Fruit fly (Drosophila melanogaster) whole organism, embryonic: ENCODE measurements around the gene nonC.
A peak's percentile ranks its signal among the peaks of the same experiment; 100 is the strongest.

Experiments
- Abd-B ChIP-seq: fragments of 200-800 bp; sonication (Bioruptor generic); optimal IDR thresholded peaks from 2 replicates; lab custom pipeline; 2018; ENCODE audit warnings: missing biosample characterization, mild to moderate bottlenecking, missing genetic modification characterization, moderate library complexity
- B-H1 ChIP-seq: fragments of 200-800 bp; sonication (Bioruptor generic); IDR thresholded peaks from 3 replicates; pipeline ENCODE4 v1.3.6; 2022; ENCODE audit warnings: missing biosample characterization, missing genetic modification characterization
- CG10565 ChIP-seq: fragments of 200-800 bp; sonication (Bioruptor generic); optimal IDR thresholded peaks from 3 replicates; lab custom pipeline; 2016; ENCODE audit warnings: missing biosample characterization, mild to moderate bottlenecking, missing genetic modification characterization
- CG10979 ChIP-seq: fragments of 200-800 bp; sonication (Bioruptor generic); optimal IDR thresholded peaks from 2 replicates; lab custom pipeline; 2018; ENCODE audit warnings: missing biosample characterization, mild to moderate bottlenecking, missing genetic modification characterization, moderate library complexity
- CG11695 ChIP-seq: fragments of 200-800 bp; sonication (Bioruptor generic); IDR thresholded peaks from 3 replicates; pipeline ENCODE4 v1.3.6; 2022; ENCODE audit warnings: missing biosample characterization, missing genetic modification characterization
- CG11696 ChIP-seq: fragments of 200-800 bp; sonication (Bioruptor generic); IDR thresholded peaks from 2 replicates; pipeline ENCODE4 v1.3.6; 2022; ENCODE audit warnings: missing biosample characterization, missing genetic modification characterization
- CG16813 ChIP-seq: fragments of 200-800 bp; sonication (Bioruptor generic); IDR thresholded peaks from 3 replicates; pipeline ENCODE4 v1.3.6; 2022; ENCODE audit warnings: missing biosample characterization, missing genetic modification characterization; ENCODE audit not compliant: partially characterized antibody
- CG16863 ChIP-seq: fragments of 200-800 bp; sonication (Bioruptor generic); optimal IDR thresholded peaks from 3 replicates; lab custom pipeline; 2016; ENCODE audit warnings: missing biosample characterization, missing genetic modification characterization
- CG2120 ChIP-seq: fragments of 200-800 bp; sonication (Bioruptor generic); optimal IDR thresholded peaks from 3 replicates; lab custom pipeline; 2016; ENCODE audit warnings: missing biosample characterization, missing genetic modification characterization
- CG3065 ChIP-seq: fragments of 200-800 bp; sonication (Bioruptor generic); optimal IDR thresholded peaks from 2 replicates; lab custom pipeline; 2016; ENCODE audit warnings: missing biosample characterization, missing genetic modification characterization
- CG4617 ChIP-seq: fragments of 200-800 bp; sonication (Bioruptor generic); optimal IDR thresholded peaks from 3 replicates; lab custom pipeline; 2016; ENCODE audit warnings: missing biosample characterization, missing genetic modification characterization, borderline replicate concordance
- CG6175 ChIP-seq: fragments of 200-800 bp; sonication (Bioruptor generic); IDR thresholded peaks from 3 replicates; pipeline ENCODE4 v1.3.6; 2022; ENCODE audit warnings: missing biosample characterization, missing genetic modification characterization
- CG6654 ChIP-seq: fragments of 200-800 bp; sonication (Bioruptor generic); optimal IDR thresholded peaks from 2 replicates; lab custom pipeline; 2017; ENCODE audit warnings: missing biosample characterization, mild to moderate bottlenecking, missing genetic modification characterization
- CG8281 ChIP-seq: fragments of 200-800 bp; sonication (Bioruptor generic); optimal IDR thresholded peaks from 2 replicates; lab custom pipeline; 2018; ENCODE audit warnings: missing biosample characterization, mild to moderate bottlenecking, missing genetic modification characterization, moderate library complexity
- CG8359 ChIP-seq: fragments of 200-800 bp; sonication (Bioruptor generic); optimal IDR thresholded peaks from 2 replicates; lab custom pipeline; 2017; ENCODE audit warnings: missing biosample characterization, mild to moderate bottlenecking, missing genetic modification characterization, borderline replicate concordance
- Doc2 ChIP-seq: fragments of 200-800 bp; sonication (Bioruptor generic); IDR thresholded peaks from 2 replicates; pipeline ENCODE4 v1.3.6; 2022; ENCODE audit warnings: missing biosample characterization, missing genetic modification characterization
- Dp ChIP-seq: fragments of 200-800 bp; sonication (Bioruptor generic); optimal IDR thresholded peaks from 2 replicates; lab custom pipeline; 2018; ENCODE audit warnings: missing biosample characterization, mild to moderate bottlenecking, missing genetic modification characterization, moderate library complexity
- Gug ChIP-seq: fragments of 200-800 bp; sonication (Bioruptor generic); IDR thresholded peaks from 4 replicates; pipeline ENCODE4 v1.3.6; 2022; ENCODE audit warnings: missing biosample characterization, missing genetic modification characterization
- HLH3B ChIP-seq: fragments of 200-800 bp; sonication (Bioruptor generic); IDR thresholded peaks from 2 replicates; pipeline ENCODE4 v1.3.6; 2022; ENCODE audit warnings: missing biosample characterization, missing genetic modification characterization
- HLH4C ChIP-seq: fragments of 200-800 bp; sonication (Bioruptor generic); IDR thresholded peaks from 3 replicates; pipeline ENCODE4 v1.3.6; 2022; ENCODE audit warnings: missing biosample characterization, missing genetic modification characterization; ENCODE audit not compliant: partially characterized antibody
- Lpt ChIP-seq: fragments of >200 bp; optimal IDR thresholded peaks from 2 replicates; lab custom pipeline; 2018; ENCODE audit warnings: missing biosample characterization, missing genetic modification characterization
- Med ChIP-seq: fragments of 200-800 bp; sonication (Bioruptor generic); peaks from one replicate; lab custom pipeline; 2016; ENCODE audit warnings: missing biosample characterization, missing genetic modification characterization, mild to moderate bottlenecking, inconsistent platforms, moderate library complexity
- Meics ChIP-seq: fragments of 200-800 bp; sonication (Bioruptor generic); optimal IDR thresholded peaks from 2 replicates; lab custom pipeline; 2017; ENCODE audit warnings: missing biosample characterization, mild to moderate bottlenecking, missing genetic modification characterization
- NK7.1 ChIP-seq: fragments of 200-800 bp; sonication (Bioruptor generic); optimal IDR thresholded peaks from 3 replicates; lab custom pipeline; 2016; ENCODE audit warnings: missing biosample characterization, missing genetic modification characterization
- Poxn ChIP-seq: fragments of 200-800 bp; sonication (Bioruptor generic); IDR thresholded peaks from 2 replicates; pipeline ENCODE4 v1.3.6; 2022; ENCODE audit warnings: missing biosample characterization, missing genetic modification characterization
- Scr ChIP-seq: fragments of 200-800 bp; sonication (Bioruptor generic); IDR thresholded peaks from 2 replicates; pipeline ENCODE4 v1.3.6; 2022; ENCODE audit warnings: missing biosample characterization, missing genetic modification characterization; ENCODE audit not compliant: partially characterized antibody
- Trl ChIP-seq, 3 experiments: fragments of >200 bp in 2 of 3; fragments of 200-800 bp in 1 of 3; sonication (Bioruptor generic) in 1 of 3; optimal IDR thresholded peaks; 2 replicates in 1 of 3; 3 replicates in 2 of 3; lab custom pipeline; 2016 to 2017; ENCODE audit warnings: missing biosample characterization in 1 of 3, missing genetic modification characterization in 1 of 3
- ab ChIP-seq: fragments of 200-800 bp; sonication (Bioruptor generic); optimal IDR thresholded peaks from 2 replicates; lab custom pipeline; 2016; ENCODE audit warnings: missing biosample characterization, missing genetic modification characterization
- abd-A ChIP-seq: fragments of 200-800 bp; sonication (Bioruptor generic); optimal IDR thresholded peaks from 3 replicates; lab custom pipeline; 2019; ENCODE audit warnings: missing biosample characterization, mild to moderate bottlenecking, missing genetic modification characterization, moderate library complexity
- ac ChIP-seq: fragments of 200-800 bp; sonication (Bioruptor generic); optimal IDR thresholded peaks from 3 replicates; lab custom pipeline; 2017; ENCODE audit warnings: missing biosample characterization, mild to moderate bottlenecking, missing genetic modification characterization
- ase ChIP-seq: fragments of 200-800 bp; sonication (Bioruptor generic); IDR thresholded peaks from 3 replicates; pipeline ENCODE4 v1.3.6; 2022; ENCODE audit warnings: missing biosample characterization, missing genetic modification characterization
- bsh ChIP-seq, 2 experiments: fragments of 200-800 bp; sonication (Bioruptor generic); optimal IDR thresholded peaks; 2 replicates each; lab custom pipeline; 2017 to 2018; ENCODE audit warnings: mild to moderate bottlenecking in 2 of 2, missing biosample characterization in 2 of 2, missing genetic modification characterization in 2 of 2, moderate library complexity in 1 of 2
- cad ChIP-seq: fragments of >200 bp; optimal IDR thresholded peaks from 2 replicates; lab custom pipeline; 2017; ENCODE audit warnings: missing biosample characterization, missing genetic modification characterization
- chif ChIP-seq, 2 experiments: fragments of 200-800 bp; sonication (Bioruptor generic); optimal IDR thresholded peaks; 3 replicates each; lab custom pipeline; 2016; ENCODE audit warnings: missing biosample characterization in 2 of 2, missing genetic modification characterization in 2 of 2
- crp ChIP-seq, 2 experiments: fragments of 200-800 bp; sonication (Bioruptor generic); optimal IDR thresholded peaks; 2 replicates in 1 of 2; 3 replicates in 1 of 2; lab custom pipeline; 2017; ENCODE audit warnings: missing biosample characterization in 2 of 2, missing genetic modification characterization in 2 of 2, mild to moderate bottlenecking in 1 of 2, moderate library complexity in 1 of 2
- dmrt11E ChIP-seq: fragments of 200-800 bp; sonication (Bioruptor generic); optimal IDR thresholded peaks from 3 replicates; lab custom pipeline; 2018; ENCODE audit warnings: missing biosample characterization, mild to moderate bottlenecking, missing genetic modification characterization, moderate library complexity
- fd64A ChIP-seq: fragments of 200-800 bp; sonication (Bioruptor generic); optimal IDR thresholded peaks from 3 replicates; lab custom pipeline; 2018; ENCODE audit warnings: missing biosample characterization, mild to moderate bottlenecking, missing genetic modification characterization
- gcm ChIP-seq: fragments of 200-800 bp; sonication (Bioruptor generic); optimal IDR thresholded peaks from 2 replicates; lab custom pipeline; 2019; ENCODE audit warnings: missing biosample characterization, mild to moderate bottlenecking, missing genetic modification characterization, moderate library complexity
- kay ChIP-seq: fragments of 200-800 bp; sonication (Bioruptor generic); optimal IDR thresholded peaks from 2 replicates; lab custom pipeline; 2016; ENCODE audit warnings: missing biosample characterization, missing genetic modification characterization
- luna ChIP-seq: fragments of 200-800 bp; sonication (Bioruptor generic); optimal IDR thresholded peaks from 2 replicates; lab custom pipeline; 2016; ENCODE audit warnings: missing biosample characterization, missing genetic modification characterization
- nerfin-1 ChIP-seq: fragments of 200-800 bp; sonication (Bioruptor generic); optimal IDR thresholded peaks from 3 replicates; lab custom pipeline; 2019; ENCODE audit warnings: missing biosample characterization, mild to moderate bottlenecking, missing genetic modification characterization, moderate library complexity
- nmo ChIP-seq: fragments of 200-800 bp; sonication (Bioruptor generic); optimal IDR thresholded peaks from 2 replicates; lab custom pipeline; 2018; ENCODE audit warnings: missing biosample characterization, mild to moderate bottlenecking, missing genetic modification characterization, moderate library complexity
- oc ChIP-seq: fragments of 200-800 bp; sonication (Bioruptor generic); optimal IDR thresholded peaks from 2 replicates; lab custom pipeline; 2018; ENCODE audit warnings: missing biosample characterization, mild to moderate bottlenecking, missing genetic modification characterization, moderate library complexity
- org-1 ChIP-seq: fragments of 200-800 bp; sonication (Bioruptor generic); optimal IDR thresholded peaks from 2 replicates; lab custom pipeline; 2017; ENCODE audit warnings: missing biosample characterization, missing genetic modification characterization
- p53 ChIP-seq: fragments of 200-800 bp; sonication (Bioruptor generic); optimal IDR thresholded peaks from 2 replicates; lab custom pipeline; 2016; ENCODE audit warnings: missing biosample characterization, missing genetic modification characterization
- pnt ChIP-seq: fragments of 200-800 bp; sonication (Bioruptor generic); optimal IDR thresholded peaks from 3 replicates; lab custom pipeline; 2016; ENCODE audit warnings: missing biosample characterization, missing genetic modification characterization
- salm ChIP-seq: fragments of 200-800 bp; sonication (Bioruptor generic); optimal IDR thresholded peaks from 2 replicates; lab custom pipeline; 2018; ENCODE audit warnings: missing biosample characterization, mild to moderate bottlenecking, missing genetic modification characterization
- sqz ChIP-seq: fragments of 200-800 bp; sonication (Bioruptor generic); optimal IDR thresholded peaks from 3 replicates; lab custom pipeline; 2018; ENCODE audit warnings: missing biosample characterization, mild to moderate bottlenecking, missing genetic modification characterization
- ttk ChIP-seq: fragments of 200-800 bp; sonication (Bioruptor generic); IDR thresholded peaks from 2 replicates; pipeline ENCODE4 v2.1.2; 2022; ENCODE audit warnings: missing biosample characterization, missing genetic modification characterization
- usp ChIP-seq: fragments of >200 bp; optimal IDR thresholded peaks from 2 replicates; lab custom pipeline; 2017; ENCODE audit warnings: missing biosample characterization, missing genetic modification characterization

nonC gene

DNA sequence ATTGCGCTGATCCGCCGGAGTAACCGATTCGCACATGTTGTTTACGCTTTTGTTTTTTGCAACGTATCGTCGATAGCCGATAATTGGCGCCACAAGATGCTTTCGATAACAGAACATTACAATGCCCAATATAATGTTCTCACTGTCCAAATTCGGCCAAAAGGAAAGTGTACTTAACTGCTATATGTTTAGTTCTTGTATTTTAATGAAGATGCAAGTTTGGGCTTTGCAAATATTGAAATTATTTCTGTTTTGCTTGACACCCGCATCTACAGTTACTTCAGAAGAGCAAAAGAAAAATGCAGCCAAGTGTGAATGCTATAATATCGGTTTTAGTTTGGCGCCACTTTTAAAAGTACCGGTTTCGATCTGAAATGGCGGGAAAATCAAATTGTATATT, 28.3 kb downstream of the nonC start (continued):
- peak; percentile 85 to 90 for TF ChIP-seq chif (GFP tag; optimal IDR thresholded peaks at IDR 0.05; lab: Kevin White, UChicago)
- peak; percentile 87 for TF ChIP-seq CG16863
- peak; percentile 74 for TF ChIP-seq abd-A (tag; lab: Kevin White, UChicago)
- peak; percentile 77 for TF ChIP-seq oc (tag; lab: Kevin White, UChicago)
- TF ChIP-seq dmrt11E (tag; lab: Kevin White, UChicago), result peak; percentile 83
- TF ChIP-seq bsh (GFP tag; optimal IDR thresholded peaks at IDR 0.05; lab: Kevin White, UChicago), result peak; percentile 65 to 91
- TF ChIP-seq crp (GFP tag; optimal IDR thresholded peaks at IDR 0.05; lab: Kevin White, UChicago), result peak in 1 of 2 experiments; percentile 49
- peak; percentile 79 for TF ChIP-seq sqz (GFP tag; lab: Kevin White, UChicago)
- no peak for TF ChIP-seq CG16813 (GFP tag; lab: Robert Waterston, UW)
- peak; percentile 79; the same call in 2 of the 3 replicates for TF ChIP-seq CG6175 (GFP tag; lab: Robert Waterston, UW)
- TF ChIP-seq ase (GFP tag; lab: Robert Waterston, UW), result peak; percentile 70
- TF ChIP-seq nerfin-1 (tag; lab: Kevin White, UChicago), result peak; percentile 83
- peak; percentile 79 for TF ChIP-seq Gug (GFP tag; lab: Robert Waterston, UW)
- peak; percentile 62 for TF ChIP-seq CG3065
- TF ChIP-seq Abd-B (GFP tag; lab: Kevin White, UChicago), result peak; percentile 92
- peak; percentile 80 for TF ChIP-seq ttk
- no peak for TF ChIP-seq Trl (optimal IDR thresholded peaks at IDR 0.05; lab: Kevin White, UChicago)
- peak; percentile 94 for TF ChIP-seq Trl (GFP tag; optimal IDR thresholded peaks at IDR 0.05; lab: Kevin White, UChicago)
- no peak for TF ChIP-seq usp (GFP tag; lab: Kevin White, UChicago)
- TF ChIP-seq Scr (GFP tag; lab: Robert Waterston, UW), result peak; percentile 54
- TF ChIP-seq CG2120 (GFP tag; lab: Kevin White, UChicago), result peak; percentile 94
- TF ChIP-seq pnt (GFP tag; lab: Kevin White, UChicago), result peak; percentile 91
- TF ChIP-seq Poxn, result peak; percentile 43; the same call in 1 of the 2 replicates
- peak; percentile 93 for TF ChIP-seq Meics (GFP tag; lab: Kevin White, UChicago)
- TF ChIP-seq B-H1, result peak; percentile 68
- peak; percentile 86 for TF ChIP-seq org-1 (GFP tag; lab: Kevin White, UChicago)
- TF ChIP-seq luna (GFP tag; lab: Kevin White, UChicago), result peak; percentile 87
- TF ChIP-seq CG6654 (GFP tag; lab: Kevin White, UChicago), result peak; percentile 71
- peak; percentile 76 for TF ChIP-seq CG4617 (GFP tag; lab: Kevin White, UChicago)
- peak; percentile 79 for TF ChIP-seq salm (tag; lab: Kevin White, UChicago)
- no peak for TF ChIP-seq cad (GFP tag; lab: Kevin White, UChicago)
- TF ChIP-seq CG10565 (GFP tag; lab: Kevin White, UChicago), result peak; percentile 82
- peak; percentile 86 for TF ChIP-seq CG10979 (tag; lab: Kevin White, UChicago)
- TF ChIP-seq Doc2 (GFP tag; lab: Robert Waterston, UW), result no peak
- peak; percentile 64 for TF ChIP-seq CG8359 (GFP tag; lab: Kevin White, UChicago)
- peak; percentile 78 for TF ChIP-seq NK7.1 (GFP tag; lab: Kevin White, UChicago)
- TF ChIP-seq nmo (GFP tag; lab: Kevin White, UChicago), result peak; percentile 95
- peak; percentile 60; the same call in 2 of the 3 replicates for TF ChIP-seq HLH4C (GFP tag; lab: Robert Waterston, UW)
- TF ChIP-seq CG8281 (tag; lab: Kevin White, UChicago), result peak; percentile 73
- TF ChIP-seq Dp (GFP tag; lab: Kevin White, UChicago), result peak; percentile 93
- peak; percentile 65 for TF ChIP-seq ab (GFP tag; lab: Kevin White, UChicago)
- peak; percentile 83 for TF ChIP-seq CG11695
- TF ChIP-seq p53 (GFP tag; lab: Kevin White, UChicago), result peak; percentile 85
- peak; percentile 83 for TF ChIP-seq HLH3B
- peak; percentile 51; the same call in 1 of the 2 replicates for TF ChIP-seq CG11696 (GFP tag; lab: Robert Waterston, UW)
- TF ChIP-seq Lpt (GFP tag; lab: Kevin White, UChicago), result no peak
- TF ChIP-seq Med (GFP tag; lab: Kevin White, UChicago), result peak; percentile 99
- peak; percentile 58 for TF ChIP-seq fd64A (GFP tag; lab: Kevin White, UChicago)
- TF ChIP-seq gcm (GFP tag; lab: Kevin White, UChicago), result peak; percentile 83
- peak; percentile 82 for TF ChIP-seq kay
- peak; percentile 19 for TF ChIP-seq ac
